Worm (Caenorhabditis elegans): ENCODE measurements around the gene F47E1.1.

Gene F47E1.1

DNA sequence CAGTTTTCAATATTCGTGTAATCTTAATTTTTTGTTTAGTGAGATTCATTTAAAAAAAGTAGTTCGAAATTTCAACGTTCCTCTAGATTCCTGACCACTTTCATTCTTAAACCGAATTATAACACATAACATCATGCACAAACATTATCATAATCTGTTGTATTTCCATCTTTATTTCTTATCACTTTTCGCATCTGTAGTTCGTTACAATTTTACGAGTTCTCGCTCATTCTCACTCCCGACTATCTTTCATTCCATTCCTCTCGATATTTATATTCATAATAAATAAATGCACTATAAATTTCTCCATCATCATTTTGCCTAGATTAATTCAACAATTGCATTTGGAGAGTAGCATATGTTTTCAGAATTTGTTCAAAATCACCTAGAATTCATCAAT is 4.2 kb downstream of the F47E1.1 start:
- TF ChIP-seq mec-3 (tag; optimal IDR thresholded peaks at IDR 0.05; ENCODE audit: borderline replicate concordance) (no peak), dve-1 (tag; optimal IDR thresholded peaks at IDR 0.05) (no peak), elt-2 (tag; optimal IDR thresholded peaks at IDR 0.05) (no peak), pag-3 (tag; optimal IDR thresholded peaks at IDR 0.05; ENCODE audit: borderline replicate concordance) (no peak), tbx-2 (tag; optimal IDR thresholded peaks at IDR 0.05) (no peak)

DNA sequence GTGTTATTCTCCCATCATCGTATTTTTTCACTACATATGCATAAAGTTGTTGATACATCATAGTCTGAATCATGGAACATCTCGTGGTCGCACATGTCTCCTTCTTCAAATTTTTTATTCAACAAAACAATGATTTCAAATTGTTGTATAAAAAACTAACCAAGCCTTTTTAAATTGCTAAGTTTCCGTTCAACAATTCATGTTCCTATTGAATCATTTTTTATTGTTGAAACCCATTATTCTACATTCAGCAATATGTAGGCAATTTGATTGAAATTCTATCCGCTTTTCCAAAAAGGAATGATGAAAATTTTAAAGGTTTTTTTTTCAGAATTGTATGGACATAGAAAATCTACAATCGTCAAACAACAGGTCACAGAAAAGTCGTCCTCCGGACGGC is 5.7 kb downstream of the F47E1.1 start, which contains the start of gene ajm-1:
Gene ajm-1, plus strand, starts transcription at position 301 of the 400 bp plus-strand sequence.
- no peak for TF ChIP-seq fkh-10 (GFP tag; optimal IDR thresholded peaks at IDR 0.05)
- no peak for TF ChIP-seq C08G9.2 (tag; optimal IDR thresholded peaks at IDR 0.05)
- TF ChIP-seq K02D7.2 (tag; optimal IDR thresholded peaks at IDR 0.05) = no peak
- TF ChIP-seq C38D4.7 (GFP tag; optimal IDR thresholded peaks at IDR 0.05) = no peak
- no peak for TF ChIP-seq ceh-2 (tag; optimal IDR thresholded peaks at IDR 0.05)

ce11 chrX:9085864-9086263 is 8.9 kb downstream of the F47E1.1 start:
- no peak for TF ChIP-seq ceh-9 (tag; optimal IDR thresholded peaks at IDR 0.05)
- TF ChIP-seq unc-55 (GFP tag; optimal IDR thresholded peaks at IDR 0.05) = peak; percentile 72
- TF ChIP-seq fax-1 (tag; optimal IDR thresholded peaks at IDR 0.05) = no peak
- TF ChIP-seq ahr-1 (tag; optimal IDR thresholded peaks at IDR 0.05) = no peak

- TF ChIP-seq hlh-30 (tag; optimal IDR thresholded peaks at IDR 0.05; ENCODE audit: insufficient read depth) (no peak), ahr-1 (tag; optimal IDR thresholded peaks at IDR 0.05) (no peak), fkh-10 (GFP tag; optimal IDR thresholded peaks at IDR 0.05) (no peak), dve-1 (tag; optimal IDR thresholded peaks at IDR 0.05) (no peak), F13H6.1 (tag; optimal IDR thresholded peaks at IDR 0.05) (no peak), eyg-1 (tag; optimal IDR thresholded peaks at IDR 0.05) (no peak), ceh-31 (tag; optimal IDR thresholded peaks at IDR 0.05) (no peak), pha-4 (tag; optimal IDR thresholded peaks at IDR 0.05) (no peak)
Measured at ce11 chrX:9088620-9089019, 11.6 kb downstream of the F47E1.1 start.

DNA sequence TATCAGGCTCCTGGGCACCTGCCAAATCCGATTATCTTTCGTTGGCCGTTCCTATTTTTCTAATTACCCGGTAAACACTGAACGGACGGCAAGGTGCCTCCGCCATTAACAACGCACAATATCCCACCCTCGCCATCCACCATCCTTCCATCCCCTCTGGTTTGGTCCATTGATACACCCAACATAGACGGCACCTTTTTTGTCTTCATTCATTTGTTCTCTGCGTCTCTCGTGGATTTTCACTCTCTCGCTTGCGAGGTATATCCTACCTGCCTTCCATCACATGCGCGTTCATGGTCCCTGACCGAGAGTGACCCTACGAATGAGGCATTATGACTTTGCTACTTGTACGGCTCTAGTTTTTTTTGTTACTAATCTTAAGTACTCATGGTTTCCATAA is 12.6 kb downstream of the F47E1.1 start:
- TF ChIP-seq fkh-6 (tag; optimal IDR thresholded peaks at IDR 0.05) = no peak
- TF ChIP-seq T23F11.4 (GFP tag; optimal IDR thresholded peaks at IDR 0.05) = no peak
- TF ChIP-seq ceh-30 (tag; optimal IDR thresholded peaks at IDR 0.05) = no peak
- no peak for TF ChIP-seq ceh-6 (GFP tag; optimal IDR thresholded peaks at IDR 0.05)
- no peak for TF ChIP-seq nhr-11 (tag; optimal IDR thresholded peaks at IDR 0.05)
- TF ChIP-seq lim-6 (tag; optimal IDR thresholded peaks at IDR 0.05) = no peak
- no peak for TF ChIP-seq ceh-2 (tag; optimal IDR thresholded peaks at IDR 0.05)
- TF ChIP-seq nfya-1 (tag; optimal IDR thresholded peaks at IDR 0.05) = peak; percentile 22
- no peak for TF ChIP-seq ets-4 (tag; optimal IDR thresholded peaks at IDR 0.05)
- no peak for TF ChIP-seq K02D7.2 (tag; optimal IDR thresholded peaks at IDR 0.05)
- TF ChIP-seq ceh-45 (GFP tag; IDR thresholded peaks at IDR 0.05) = no peak
- no peak for TF ChIP-seq tbx-7 (tag; optimal IDR thresholded peaks at IDR 0.05)
- no peak for TF ChIP-seq hlh-13 (GFP tag; optimal IDR thresholded peaks at IDR 0.05)
- TF ChIP-seq che-1 (tag; optimal IDR thresholded peaks at IDR 0.05) = no peak
- TF ChIP-seq ref-2 (tag; optimal IDR thresholded peaks at IDR 0.05) = peak; percentile 41
- no peak for TF ChIP-seq syd-9 (tag; optimal IDR thresholded peaks at IDR 0.05)
- no peak for TF ChIP-seq ceh-18 (tag; optimal IDR thresholded peaks at IDR 0.05)
- TF ChIP-seq mec-3 (tag; optimal IDR thresholded peaks at IDR 0.05; ENCODE audit: borderline replicate concordance) = no peak
- no peak for TF ChIP-seq pat-9 (tag; optimal IDR thresholded peaks at IDR 0.05)
- no peak for TF ChIP-seq C08G9.2 (tag; optimal IDR thresholded peaks at IDR 0.05)
- peak; percentile 57 for TF ChIP-seq ceh-31 (tag; optimal IDR thresholded peaks at IDR 0.05)
- no peak for TF ChIP-seq ama-1 (optimal IDR thresholded peaks at IDR 0.05)
- TF ChIP-seq ceh-9 (tag; optimal IDR thresholded peaks at IDR 0.05) = no peak
- TF ChIP-seq unc-86 (tag; optimal IDR thresholded peaks at IDR 0.05) = no peak
- TF ChIP-seq fkh-10 (GFP tag; optimal IDR thresholded peaks at IDR 0.05) = no peak
- no peak for TF ChIP-seq ceh-48 (tag; optimal IDR thresholded peaks at IDR 0.05)
- TF ChIP-seq hlh-30 (tag; optimal IDR thresholded peaks at IDR 0.05; ENCODE audit: insufficient read depth) = peak; percentile 33
- TF ChIP-seq hlh-15 (tag; optimal IDR thresholded peaks at IDR 0.05) = no peak
